Worm (Caenorhabditis elegans): Measurements from ENCODE around the gene nhr-272.

- TF ChIP-seq elt-3 (tag; optimal IDR thresholded peaks at IDR 0.05) (no peak), nhr-12 (tag; optimal IDR thresholded peaks at IDR 0.05) (no peak), nhr-11 (tag; optimal IDR thresholded peaks at IDR 0.05) (no peak), zag-1 (tag; optimal IDR thresholded peaks at IDR 0.05) (no peak), lsy-2 (tag; optimal IDR thresholded peaks at IDR 0.05) (peak in 1 of 2 experiments; percentile 0), lin-13 (GFP tag; optimal IDR thresholded peaks at IDR 0.05) (no peak), lin-11 (tag; optimal IDR thresholded peaks at IDR 0.05) (no peak), ceh-82 (tag; optimal IDR thresholded peaks at IDR 0.05) (no peak), R02D3.7 (tag; optimal IDR thresholded peaks at IDR 0.05) (no peak), blmp-1 (tag; optimal IDR thresholded peaks at IDR 0.05; ENCODE audit: insufficient read depth) (no peak), alr-1 (tag; optimal IDR thresholded peaks at IDR 0.05) (no peak), F13H6.1 (tag; optimal IDR thresholded peaks at IDR 0.05) (no peak), aly-2 (tag; optimal IDR thresholded peaks at IDR 0.05) (no peak)
Observed at ce11 chrX:12713014-12713413, 8.4 kb upstream of the nhr-272 start.

All from whole organism, L2 larva.